Fruit fly (Drosophila melanogaster) whole organism, embryonic: ENCODE measurements around the gene RpL23A.

Experiments used
- Abd-B ChIP-seq: fragments of 200-800 bp; sonication (Bioruptor generic); optimal IDR thresholded peaks from 2 replicates; lab custom pipeline; 2018; ENCODE audit warnings: missing biosample characterization, mild to moderate bottlenecking, missing genetic modification characterization, moderate library complexity
- Antp ChIP-seq: fragments of 200-800 bp; sonication (Bioruptor generic); optimal IDR thresholded peaks from 3 replicates; lab custom pipeline; 2016; ENCODE audit warnings: missing biosample characterization, missing genetic modification characterization
- CG10462 ChIP-seq: fragments of 200-800 bp; sonication (Bioruptor generic); optimal IDR thresholded peaks from 2 replicates; lab custom pipeline; 2016; ENCODE audit warnings: missing biosample characterization, missing genetic modification characterization
- CG11398 ChIP-seq: fragments of 200-800 bp; sonication (Bioruptor generic); optimal IDR thresholded peaks from 2 replicates; lab custom pipeline; 2016; ENCODE audit warnings: missing biosample characterization, missing genetic modification characterization
- CG12942 ChIP-seq: fragments of 200-800 bp; sonication (Bioruptor generic); optimal IDR thresholded peaks from 3 replicates; lab custom pipeline; 2016; ENCODE audit warnings: missing biosample characterization, missing genetic modification characterization
- CG15269 ChIP-seq: fragments of 200-800 bp; sonication (Bioruptor generic); optimal IDR thresholded peaks from 2 replicates; lab custom pipeline; 2018; ENCODE audit warnings: missing biosample characterization, mild to moderate bottlenecking, missing genetic modification characterization, moderate library complexity
- CG16813 ChIP-seq: fragments of 200-800 bp; sonication (Bioruptor generic); IDR thresholded peaks from 3 replicates; pipeline ENCODE4 v1.3.6; 2022; ENCODE audit warnings: missing biosample characterization, missing genetic modification characterization; ENCODE audit not compliant: partially characterized antibody
- CG17612 ChIP-seq: fragments of 200-800 bp; sonication (Bioruptor generic); IDR thresholded peaks from 2 replicates; pipeline ENCODE4 v1.3.6; 2022; ENCODE audit warnings: missing biosample characterization, missing genetic modification characterization
- CG18011 ChIP-seq: fragments of 200-800 bp; sonication (Bioruptor generic); optimal IDR thresholded peaks from 2 replicates; lab custom pipeline; 2017; ENCODE audit warnings: missing biosample characterization, missing genetic modification characterization, mild to moderate bottlenecking, moderate library complexity, missing genotype
- CG18262 ChIP-seq: fragments of 200-800 bp; optimal IDR thresholded peaks from 3 replicates; lab custom pipeline; 2019; ENCODE audit warnings: missing biosample characterization, mild to moderate bottlenecking, missing genetic modification characterization, moderate library complexity
- CG18599 ChIP-seq: fragments of 200-800 bp; sonication (Bioruptor generic); optimal IDR thresholded peaks from 3 replicates; lab custom pipeline; 2017; ENCODE audit warnings: missing biosample characterization, missing genetic modification characterization, mild to moderate bottlenecking, moderate library complexity, missing genetic modification reagents
- CG3065 ChIP-seq: fragments of 200-800 bp; sonication (Bioruptor generic); optimal IDR thresholded peaks from 2 replicates; lab custom pipeline; 2016; ENCODE audit warnings: missing biosample characterization, missing genetic modification characterization
- CG34376 ChIP-seq: fragments of 200-800 bp; sonication (Bioruptor generic); optimal IDR thresholded peaks from 2 replicates; lab custom pipeline; 2018; ENCODE audit warnings: missing biosample characterization, mild to moderate bottlenecking, missing genetic modification characterization
- CG4854 ChIP-seq: fragments of 200-800 bp; sonication (Bioruptor generic); optimal IDR thresholded peaks from 2 replicates; lab custom pipeline; 2016; ENCODE audit warnings: missing biosample characterization, missing genetic modification characterization, inconsistent platforms
- CG5953 ChIP-seq: fragments of 200-800 bp; sonication (Bioruptor generic); IDR thresholded peaks from 2 replicates; pipeline ENCODE4 v1.3.6; 2022; ENCODE audit warnings: missing biosample characterization, missing genetic modification characterization
- CG6683 ChIP-seq: fragments of 200-800 bp; sonication (Bioruptor generic); optimal IDR thresholded peaks from 2 replicates; lab custom pipeline; 2017; ENCODE audit warnings: missing biosample characterization, mild to moderate bottlenecking, missing genetic modification characterization, missing genetic modification reagents
- CG8089 ChIP-seq: fragments of 200-800 bp; sonication (Bioruptor generic); optimal IDR thresholded peaks from 3 replicates; lab custom pipeline; 2016; ENCODE audit warnings: missing biosample characterization, missing genetic modification characterization
- CG8944 ChIP-seq: fragments of 200-800 bp; sonication (Bioruptor generic); optimal IDR thresholded peaks from 3 replicates; lab custom pipeline; 2016; ENCODE audit warnings: missing biosample characterization, missing genetic modification characterization
- CG9215 ChIP-seq: fragments of 200-800 bp; sonication (Bioruptor generic); IDR thresholded peaks from 2 replicates; pipeline ENCODE4 v1.3.6; 2022; ENCODE audit warnings: missing biosample characterization, missing genetic modification characterization
- Dek ChIP-seq: fragments of 200-800 bp; sonication (Bioruptor generic); optimal IDR thresholded peaks from 3 replicates; lab custom pipeline; 2019; ENCODE audit warnings: missing biosample characterization, mild to moderate bottlenecking, missing genetic modification characterization, moderate library complexity
- Dfd ChIP-seq, 2 experiments: fragments of >200 bp; optimal IDR thresholded peaks; 2 replicates each; lab custom pipeline; 2017; ENCODE audit warnings: missing biosample characterization in 2 of 2, missing genetic modification characterization in 2 of 2
- Dp ChIP-seq: fragments of 200-800 bp; sonication (Bioruptor generic); optimal IDR thresholded peaks from 2 replicates; lab custom pipeline; 2018; ENCODE audit warnings: missing biosample characterization, mild to moderate bottlenecking, missing genetic modification characterization, moderate library complexity
- Kr ChIP-seq: fragments of 200-800 bp; sonication (Bioruptor generic); optimal IDR thresholded peaks from 2 replicates; lab custom pipeline; 2017; ENCODE audit warnings: missing biosample characterization, mild to moderate bottlenecking, missing genetic modification characterization
- Lpt ChIP-seq: fragments of >200 bp; optimal IDR thresholded peaks from 2 replicates; lab custom pipeline; 2018; ENCODE audit warnings: missing biosample characterization, missing genetic modification characterization
- MESR4 ChIP-seq: fragments of 200-800 bp; sonication (Bioruptor generic); optimal IDR thresholded peaks from 2 replicates; lab custom pipeline; 2018; ENCODE audit warnings: missing biosample characterization, mild to moderate bottlenecking, missing genetic modification characterization, moderate library complexity
- Rfx ChIP-seq: fragments of 200-800 bp; sonication (Bioruptor generic); IDR thresholded peaks from 2 replicates; pipeline ENCODE4 v1.3.6; 2022; ENCODE audit warnings: missing biosample characterization, missing genetic modification characterization
- Stat92E ChIP-seq, 3 experiments: fragments of >200 bp in 2 of 3; fragments of 200-800 bp in 1 of 3; sonication (Bioruptor generic) in 1 of 3; optimal IDR thresholded peaks; 2 replicates each; lab custom pipeline; 2017 to 2019; ENCODE audit warnings: missing biosample characterization in 3 of 3, missing genetic modification characterization in 3 of 3, mild to moderate bottlenecking in 1 of 3, moderate library complexity in 1 of 3
- Trl ChIP-seq, 3 experiments: fragments of >200 bp in 2 of 3; fragments of 200-800 bp in 1 of 3; sonication (Bioruptor generic) in 1 of 3; optimal IDR thresholded peaks; 2 replicates in 1 of 3; 3 replicates in 2 of 3; lab custom pipeline; 2016 to 2017; ENCODE audit warnings: missing biosample characterization in 1 of 3, missing genetic modification characterization in 1 of 3
- bcd ChIP-seq: fragments of 200-800 bp; sonication (Bioruptor generic); optimal IDR thresholded peaks from 2 replicates; lab custom pipeline; 2017; ENCODE audit warnings: missing biosample characterization, mild to moderate bottlenecking, missing genetic modification characterization
- chn ChIP-seq: fragments of 200-800 bp; sonication (Bioruptor generic); optimal IDR thresholded peaks from 2 replicates; lab custom pipeline; 2016; ENCODE audit warnings: missing biosample characterization, missing genetic modification characterization
- crc ChIP-seq: fragments of 200-800 bp; sonication (Bioruptor generic); optimal IDR thresholded peaks from 2 replicates; lab custom pipeline; 2016; ENCODE audit warnings: missing biosample characterization, missing genetic modification characterization
- da ChIP-seq: fragments of 200-800 bp; sonication (Bioruptor generic); optimal IDR thresholded peaks from 2 replicates; lab custom pipeline; 2016; ENCODE audit warnings: missing biosample characterization, missing genetic modification characterization
- gfzf ChIP-seq: fragments of 200-800 bp; sonication (Bioruptor generic); optimal IDR thresholded peaks from 2 replicates; lab custom pipeline; 2016; ENCODE audit warnings: missing biosample characterization, mild to moderate bottlenecking, missing genetic modification characterization, moderate library complexity
- hb ChIP-seq: fragments of 200-800 bp; sonication (Bioruptor generic); IDR thresholded peaks from 3 replicates; pipeline ENCODE4 v1.3.6; 2022; ENCODE audit warnings: missing biosample characterization, missing genetic modification characterization; ENCODE audit not compliant: partially characterized antibody
- hbn ChIP-seq: fragments of 200-800 bp; sonication (Bioruptor generic); IDR thresholded peaks from 2 replicates; pipeline ENCODE4 v1.3.6; 2022; ENCODE audit warnings: missing biosample characterization, missing genetic modification characterization; ENCODE audit not compliant: partially characterized antibody
- luna ChIP-seq: fragments of 200-800 bp; sonication (Bioruptor generic); optimal IDR thresholded peaks from 2 replicates; lab custom pipeline; 2016; ENCODE audit warnings: missing biosample characterization, missing genetic modification characterization
- odd ChIP-seq: fragments of 200-800 bp; sonication (Bioruptor generic); optimal IDR thresholded peaks from 2 replicates; lab custom pipeline; 2017; ENCODE audit warnings: missing biosample characterization, mild to moderate bottlenecking, missing genetic modification characterization
- pan ChIP-seq, 4 experiments: fragments of >200 bp in 3 of 4; fragments of 200-800 bp in 1 of 4; sonication (Bioruptor generic) in 1 of 4; optimal IDR thresholded peaks in 3 of 4; IDR thresholded peaks in 1 of 4; 2 replicates each; pipeline versions ENCODE4 v1.3.6 to Lab custom; 2017 to 2022; ENCODE audit warnings: missing biosample characterization in 2 of 4, missing genetic modification characterization in 2 of 4, mixed read lengths in 1 of 4
- row ChIP-seq: fragments of 200-800 bp; sonication (Bioruptor generic); IDR thresholded peaks from 3 replicates; pipeline ENCODE4 v1.3.6; 2022; ENCODE audit warnings: missing biosample characterization, missing genetic modification characterization
- schlank ChIP-seq: fragments of 200-800 bp; sonication (Bioruptor generic); optimal IDR thresholded peaks from 2 replicates; lab custom pipeline; 2018; ENCODE audit warnings: missing biosample characterization, mild to moderate bottlenecking, missing genetic modification characterization
- sens-2 ChIP-seq: fragments of 200-800 bp; sonication (Bioruptor generic); IDR thresholded peaks from 2 replicates; pipeline ENCODE4 v1.3.6; 2022; ENCODE audit warnings: missing biosample characterization, missing genetic modification characterization
- seq ChIP-seq: fragments of 200-800 bp; sonication (Bioruptor generic); IDR thresholded peaks from 2 replicates; pipeline ENCODE4 v1.3.6; 2022; ENCODE audit warnings: missing biosample characterization, missing genetic modification characterization
- so ChIP-seq: fragments of 200-800 bp; sonication (Bioruptor generic); IDR thresholded peaks from 3 replicates; pipeline ENCODE4 v1.3.6; 2022; ENCODE audit warnings: missing biosample characterization, missing genetic modification characterization
- sr ChIP-seq: fragments of 200-800 bp; sonication (Bioruptor generic); IDR thresholded peaks from 3 replicates; pipeline ENCODE4 v1.3.6; 2022; ENCODE audit warnings: missing biosample characterization, missing genetic modification characterization
- tin ChIP-seq: fragments of 200-800 bp; sonication (Bioruptor generic); optimal IDR thresholded peaks from 3 replicates; lab custom pipeline; 2016; ENCODE audit warnings: missing biosample characterization, missing genetic modification characterization
- trem ChIP-seq: fragments of 200-800 bp; optimal IDR thresholded peaks from 3 replicates; lab custom pipeline; 2019; ENCODE audit warnings: missing biosample characterization, mild to moderate bottlenecking, missing genetic modification characterization, moderate library complexity
- tup ChIP-seq: fragments of 200-800 bp; sonication (Bioruptor generic); optimal IDR thresholded peaks from 2 replicates; lab custom pipeline; 2016; ENCODE audit warnings: missing biosample characterization, mild to moderate bottlenecking, missing genetic modification characterization, moderate library complexity
- twi ChIP-seq: fragments of 200-800 bp; optimal IDR thresholded peaks from 2 replicates; lab custom pipeline; 2019; ENCODE audit warnings: missing biosample characterization, mild to moderate bottlenecking, missing genetic modification characterization, moderate library complexity

The RpL23A gene

dm6 chr3L:1639185-1639812, 29.2 kb downstream of the RpL23A start, which contains the start of the genes Mettl2 and Bgb (continued):
- TF ChIP-seq seq (peak; percentile 44; the same call in 1 of the 2 replicates), CG18262 (peak; percentile 72), Lpt (GFP tag; lab: Kevin White, UChicago) (no peak), sens-2 (GFP tag; lab: Robert Waterston, UW) (no peak), CG3065 (GFP tag; lab: Kevin White, UChicago) (peak; percentile 0), Antp (GFP tag; lab: Kevin White, UChicago) (peak; percentile 87), CG17612 (GFP tag; lab: Robert Waterston, UW) (peak; percentile 69), sr (GFP tag; lab: Robert Waterston, UW) (no peak), row (GFP tag; lab: Robert Waterston, UW) (peak; percentile 95), CG34376 (GFP tag; lab: Kevin White, UChicago) (peak; percentile 48), Dek (tag; lab: Kevin White, UChicago) (peak; percentile 61), trem (tag; lab: Kevin White, UChicago) (peak; percentile 78), CG8089 (GFP tag; lab: Kevin White, UChicago) (peak; percentile 62), MESR4 (no peak), Abd-B (GFP tag; lab: Kevin White, UChicago) (peak; percentile 86), Rfx (peak; percentile 90), CG11398 (GFP tag; lab: Kevin White, UChicago) (no peak), Trl (optimal IDR thresholded peaks at IDR 0.05; lab: Kevin White, UChicago) (peak in 1 of 2 experiments; percentile 9), Trl (GFP tag; optimal IDR thresholded peaks at IDR 0.05; lab: Kevin White, UChicago) (peak; percentile 83), CG9215 (GFP tag; lab: Robert Waterston, UW) (peak; percentile 90), CG10462 (GFP tag; lab: Kevin White, UChicago) (peak; percentile 6), Kr (GFP tag; lab: Kevin White, UChicago) (no peak), CG5953 (GFP tag; lab: Robert Waterston, UW) (no peak), CG18011 (GFP tag; lab: Kevin White, UChicago) (peak; percentile 36), schlank (tag; lab: Kevin White, UChicago) (peak; percentile 46), CG6683 (GFP tag; lab: Kevin White, UChicago) (peak; percentile 26), CG12942 (GFP tag; lab: Kevin White, UChicago) (peak; percentile 61), Stat92E (GFP tag; optimal IDR thresholded peaks at IDR 0.05; lab: Kevin White, UChicago) (no peak), da (GFP tag; lab: Kevin White, UChicago) (peak; percentile 61), twi (tag; lab: Kevin White, UChicago) (peak; percentile 59), luna (peak; percentile 21), gfzf (GFP tag; lab: Kevin White, UChicago) (peak; percentile 64), CG4854 (GFP tag; lab: Kevin White, UChicago) (no peak), pan (optimal IDR thresholded peaks at IDR 0.05; lab: Kevin White, UChicago) (no peak), pan (GFP tag; optimal IDR thresholded peaks at IDR 0.05 in 1 of 2, IDR thresholded peaks at IDR 0.05 in 1 of 2) (peak in 1 of 2 experiments; percentile 79), odd (GFP tag; lab: Kevin White, UChicago) (no peak), tup (no peak), bcd (GFP tag; lab: Kevin White, UChicago) (peak; percentile 75), hbn (peak; percentile 62), so (no peak; the same call in 2 of the 3 replicates), chn (GFP tag; lab: Kevin White, UChicago) (peak; percentile 78), Dfd (GFP tag; optimal IDR thresholded peaks at IDR 0.05; lab: Kevin White, UChicago) (no peak), CG16813 (GFP tag; lab: Robert Waterston, UW) (peak; percentile 84), tin (GFP tag; lab: Kevin White, UChicago) (peak; percentile 86), crc (peak; percentile 57), CG18599 (GFP tag; lab: Kevin White, UChicago) (peak; percentile 80), CG15269 (tag; lab: Kevin White, UChicago) (no peak), Dp (GFP tag; lab: Kevin White, UChicago) (peak; percentile 62), hb (GFP tag; lab: Robert Waterston, UW) (peak; percentile 59; the same call in 1 of the 3 replicates), CG8944 (peak; percentile 73)
